Worm (Caenorhabditis elegans): ENCODE results near the gene T10B5.10.
A peak's percentile ranks its signal among the peaks of the same experiment; 100 is the strongest.

Gene T10B5.10

DNA sequence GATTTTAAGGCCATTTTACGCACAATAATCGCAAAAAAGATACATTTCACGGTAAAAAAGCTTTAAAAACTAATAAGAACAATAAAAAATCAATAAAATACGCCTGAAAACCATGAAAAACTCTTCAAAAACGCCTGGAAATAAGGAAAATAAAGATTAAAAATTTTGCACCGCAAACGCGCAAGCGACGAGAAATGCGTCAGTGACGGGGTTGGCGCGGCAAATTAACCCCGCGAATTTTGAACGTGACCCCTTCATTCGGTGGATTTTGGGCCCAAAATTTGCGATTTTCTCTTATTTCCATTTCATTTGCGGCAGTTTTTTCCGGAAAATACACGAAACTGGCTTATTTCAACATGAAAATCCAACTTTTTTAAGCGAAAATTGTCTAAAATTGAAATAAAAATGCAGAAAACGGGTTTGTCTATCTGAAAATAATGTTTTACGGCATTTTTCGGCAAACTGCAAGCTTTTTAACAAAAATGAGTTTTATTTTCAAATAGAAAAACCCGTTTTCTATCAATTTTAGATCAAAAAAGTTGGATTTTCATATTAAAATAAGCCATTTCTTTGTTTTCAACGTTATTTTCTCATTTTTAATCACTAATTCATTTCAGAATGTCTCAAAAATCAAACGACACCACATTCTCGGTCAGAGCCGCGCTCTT is 12.7 kb upstream of the T10B5.10 start, which contains the start of gene knl-3 (continued):
- TF ChIP-seq zip-11 (GFP tag; IDR thresholded peaks at IDR 0.05) (no peak), mxl-2 (GFP tag; conservative IDR thresholded peaks at IDR 0.05) (no peak), nhr-102 (tag; optimal IDR thresholded peaks at IDR 0.05) (peak; percentile 87), lir-3 (tag; optimal IDR thresholded peaks at IDR 0.05) (no peak), nhr-28 (tag; optimal IDR thresholded peaks at IDR 0.05) (peak; percentile 66), D1046.2 (GFP tag; IDR thresholded peaks at IDR 0.05) (peak; percentile 72), ceh-62 (tag; optimal IDR thresholded peaks at IDR 0.05) (no peak), mes-2 (tag; optimal IDR thresholded peaks at IDR 0.05; ENCODE audit: poor library complexity, severe bottlenecking) (peak; percentile 93), F10B5.3 (tag; optimal IDR thresholded peaks at IDR 0.05) (peak; percentile 66), jun-1 (tag; optimal IDR thresholded peaks at IDR 0.05) (peak; percentile 67), duxl-1 (tag; optimal IDR thresholded peaks at IDR 0.05; ENCODE audit: poor library complexity) (peak; percentile 60), dmd-9 (GFP tag; IDR thresholded peaks at IDR 0.05) (peak; percentile 81), nhr-10 (tag; optimal IDR thresholded peaks at IDR 0.05) (no peak), dmd-8 (GFP tag; IDR thresholded peaks at IDR 0.05) (no peak), zag-1 (tag; optimal IDR thresholded peaks at IDR 0.05) (no peak), dmd-6 (GFP tag; IDR thresholded peaks at IDR 0.05) (peak; percentile 79), lsy-2 (tag; optimal IDR thresholded peaks at IDR 0.05) (peak; percentile 32 to 91), Y5F2A.4 (GFP tag; optimal IDR thresholded peaks at IDR 0.05) (no peak), pqm-1 (tag; optimal IDR thresholded peaks at IDR 0.05) (no peak), lin-1 (GFP tag; IDR thresholded peaks at IDR 0.05) (peak; percentile 55; the same call in 1 of the 2 replicates), ceh-82 (tag; optimal IDR thresholded peaks at IDR 0.05) (no peak), snpc-1.2 (GFP tag; IDR thresholded peaks at IDR 0.05) (peak; percentile 80), madf-9 (GFP tag; conservative IDR thresholded peaks at IDR 0.05) (no peak), unc-130 (GFP tag; optimal IDR thresholded peaks at IDR 0.05) (peak; percentile 85), ceh-20 (GFP tag; IDR thresholded peaks at IDR 0.05) (peak; percentile 78), T20F7.1 (GFP tag; optimal IDR thresholded peaks at IDR 0.05) (no peak), php-3 (GFP tag; IDR thresholded peaks at IDR 0.05) (peak; percentile 68), Y105C5A.15 (GFP tag; IDR thresholded peaks at IDR 0.05) (no peak), R02D3.7 (tag; optimal IDR thresholded peaks at IDR 0.05) (no peak), hif-1 (tag; optimal IDR thresholded peaks at IDR 0.05) (peak; percentile 0 to 66), ceh-32 (tag; optimal IDR thresholded peaks at IDR 0.05; ENCODE audit: poor library complexity) (no peak), fos-1 (tag; optimal IDR thresholded peaks at IDR 0.05) (no peak), Y48G9A.11 (GFP tag; IDR thresholded peaks at IDR 0.05) (peak; percentile 84), pha-4 (GFP tag; IDR thresholded peaks at IDR 0.05) (peak; percentile 76; the same call in 1 of the 2 replicates), pha-4 (tag; optimal IDR thresholded peaks at IDR 0.05) (no peak), nhr-111 (GFP tag; optimal IDR thresholded peaks at IDR 0.05) (no peak), F49E8.2 (tag; optimal IDR thresholded peaks at IDR 0.05; ENCODE audit: borderline replicate concordance) (peak; percentile 86), lin-38 (GFP tag; IDR thresholded peaks at IDR 0.05) (peak; percentile 94), ztf-7 (tag; optimal IDR thresholded peaks at IDR 0.05) (peak; percentile 70), hmg-1.1 (GFP tag; IDR thresholded peaks at IDR 0.05) (peak; percentile 91), fkh-10 (GFP tag; optimal IDR thresholded peaks at IDR 0.05) (peak; percentile 68), ces-1 (GFP tag; optimal IDR thresholded peaks at IDR 0.05) (no peak), nhr-25 (tag; optimal IDR thresholded peaks at IDR 0.05; ENCODE audit: borderline replicate concordance, insufficient read depth) (peak; percentile 67), nhr-48 (tag; optimal IDR thresholded peaks at IDR 0.05) (peak; percentile 40), aha-1 (tag) (peak; percentile 46), Y75B8A.6 (GFP tag; IDR thresholded peaks at IDR 0.05) (no peak), snpc-4 (tag; optimal IDR thresholded peaks at IDR 0.05) (peak; percentile 44), nhr-42 (GFP tag; IDR thresholded peaks at IDR 0.05) (peak; percentile 89), tra-1 (GFP tag; IDR thresholded peaks at IDR 0.05) (peak; percentile 54; the same call in 1 of the 2 replicates), nhr-77 (tag; optimal IDR thresholded peaks at IDR 0.05) (peak; percentile 85)

Measured in whole organism, L4 larva.